Worm (Caenorhabditis elegans) whole organism, L3 larva: Measurements from ENCODE around the gene rig-4.

Experiments used
- aly-2 ChIP-seq: fragments of 150-350 bp; optimal IDR thresholded peaks from 2 replicates; lab custom pipeline; 2014; ENCODE audit warnings: missing biosample characterization, missing genetic modification characterization
- snpc-4 ChIP-seq: fragments of 150-350 bp; optimal IDR thresholded peaks from 2 replicates; lab custom pipeline; 2014; ENCODE audit warnings: missing biosample characterization, missing genetic modification characterization

DNA sequence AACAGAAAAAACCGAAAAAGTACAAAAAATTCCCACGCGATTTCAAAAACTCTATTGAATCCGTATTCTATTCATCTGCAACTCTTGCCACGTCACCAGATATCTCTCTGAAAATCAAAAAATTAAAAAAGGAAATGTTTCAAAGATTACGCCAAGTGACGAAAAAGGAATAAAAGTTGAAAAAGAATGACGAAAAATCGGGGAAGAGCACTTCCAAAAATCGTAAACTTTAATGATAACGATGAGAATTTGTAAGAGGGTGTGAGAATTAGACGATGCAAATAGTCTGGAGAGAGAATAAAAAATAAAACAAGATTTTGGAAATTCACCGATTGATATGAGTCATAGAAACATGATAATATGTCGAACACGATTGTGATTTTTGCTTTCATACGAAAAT lies 30.3 kb upstream of the rig-4 start:
- no peak for TF ChIP-seq snpc-4 (tag; lab: Kevin White, UChicago)
- no peak for TF ChIP-seq aly-2 (tag; lab: Kevin White, UChicago)
